Fruit fly (Drosophila melanogaster): ENCODE measurements around the gene CG13455.

The CG13455 gene

dm6 chr3L:15519492-15519891, 23.1 kb downstream of the CG13455 start, which contains the start of gene mex1:
Gene mex1, minus strand, starts transcription at chr3L:15519592.
- TF ChIP-seq Hr38 (GFP tag; optimal IDR thresholded peaks at IDR 0.05): no peak
- no peak for TF ChIP-seq Eip93F (GFP tag; optimal IDR thresholded peaks at IDR 0.05)
- TF ChIP-seq Sox15 (GFP tag; optimal IDR thresholded peaks at IDR 0.05): no peak
- no peak for TF ChIP-seq pdm3 (GFP tag; optimal IDR thresholded peaks at IDR 0.05)
- no peak for TF ChIP-seq CG8119 (GFP tag; IDR thresholded peaks at IDR 0.05)
- TF ChIP-seq Hr4 (GFP tag; optimal IDR thresholded peaks at IDR 0.05): no peak
- TF ChIP-seq net (GFP tag; optimal IDR thresholded peaks at IDR 0.05): no peak
- TF ChIP-seq CG4318 (GFP tag; optimal IDR thresholded peaks at IDR 0.05): no peak
- TF ChIP-seq Ets21C (GFP tag; optimal IDR thresholded peaks at IDR 0.05): no peak
- no peak for TF ChIP-seq Hr39 (GFP tag; optimal IDR thresholded peaks at IDR 0.05)
- no peak for TF ChIP-seq Sox14 (GFP tag; optimal IDR thresholded peaks at IDR 0.05)
- TF ChIP-seq CG32006 (GFP tag; optimal IDR thresholded peaks at IDR 0.05): no peak
- TF ChIP-seq CG10669 (GFP tag; optimal IDR thresholded peaks at IDR 0.05): no peak
- no peak for TF ChIP-seq achi (GFP tag; optimal IDR thresholded peaks at IDR 0.05)
- TF ChIP-seq CG31627 (GFP tag; optimal IDR thresholded peaks at IDR 0.05): no peak
- no peak for TF ChIP-seq CG11902 (GFP tag; optimal IDR thresholded peaks at IDR 0.05)
- no peak for TF ChIP-seq CG11762 (GFP tag; optimal IDR thresholded peaks at IDR 0.05; ENCODE audit: insufficient read depth)

- TF ChIP-seq acj6 (GFP tag; optimal IDR thresholded peaks at IDR 0.05): no peak
These were observed 23.5 kb downstream of the CG13455 start for dm6 chr3L:15519920-15520319.

dm6 chr3L:15520320-15520719, 23.9 kb downstream of the CG13455 start, which contains the start of gene yellow-k:
Gene yellow-k, plus strand, starts transcription at chr3L:15520620.
- TF ChIP-seq spab (GFP tag; optimal IDR thresholded peaks at IDR 0.05): no peak
- TF ChIP-seq CG32006 (GFP tag; optimal IDR thresholded peaks at IDR 0.05): no peak

dm6 chr3L:15523806-15524346, 27.5 kb downstream of the CG13455 start, which contains the start of gene CG7945:
Gene CG7945, minus strand, starts transcription at chr3L:15524137.
- peak; percentile 24 for TF ChIP-seq vri (GFP tag; optimal IDR thresholded peaks at IDR 0.05)
- peak; percentile 3 for TF ChIP-seq fkh (GFP tag; optimal IDR thresholded peaks at IDR 0.05)
- no peak for TF ChIP-seq net (GFP tag; optimal IDR thresholded peaks at IDR 0.05)
- no peak for TF ChIP-seq CG32006 (GFP tag; optimal IDR thresholded peaks at IDR 0.05)
- TF ChIP-seq CG6854 (GFP tag; optimal IDR thresholded peaks at IDR 0.05): no peak
- peak; percentile 7 for TF ChIP-seq Eip93F (GFP tag; optimal IDR thresholded peaks at IDR 0.05)

dm6 chr3L:15525153-15525552, 28.8 kb downstream of the CG13455 start, which contains the start of gene CG33986:
Gene CG33986, minus strand, starts transcription at chr3L:15525253.
- TF ChIP-seq eg (GFP tag; IDR thresholded peaks at IDR 0.05) (no peak), pdm3 (GFP tag; optimal IDR thresholded peaks at IDR 0.05) (no peak), dsx (GFP tag; optimal IDR thresholded peaks at IDR 0.05; ENCODE audit: poor library complexity, severe bottlenecking) (no peak), CG11762 (GFP tag; optimal IDR thresholded peaks at IDR 0.05; ENCODE audit: insufficient read depth) (no peak), CG11294 (GFP tag; IDR thresholded peaks at IDR 0.05) (no peak), CG6854 (GFP tag; optimal IDR thresholded peaks at IDR 0.05) (no peak), Eip93F (GFP tag; optimal IDR thresholded peaks at IDR 0.05) (no peak), CG3032 (tag; optimal IDR thresholded peaks at IDR 0.05) (no peak), CG9139 (GFP tag; optimal IDR thresholded peaks at IDR 0.05) (no peak), dac (GFP tag; optimal IDR thresholded peaks at IDR 0.05) (no peak), CG7368 (GFP tag; optimal IDR thresholded peaks at IDR 0.05) (no peak), salr (GFP tag; optimal IDR thresholded peaks at IDR 0.05) (no peak), Sox102F (GFP tag; optimal IDR thresholded peaks at IDR 0.05) (no peak), CG4318 (GFP tag; optimal IDR thresholded peaks at IDR 0.05) (no peak), CG34406 (GFP tag; optimal IDR thresholded peaks at IDR 0.05) (no peak), Gug (GFP tag; IDR thresholded peaks at IDR 0.05) (no peak), ss (GFP tag; optimal IDR thresholded peaks at IDR 0.05) (no peak), Hr4 (GFP tag; optimal IDR thresholded peaks at IDR 0.05) (no peak), spab (GFP tag; optimal IDR thresholded peaks at IDR 0.05) (no peak)

Data from whole organism, prepupa.